Fruit fly (Drosophila melanogaster) S2 (cell line): ENCODE measurements around the gene CG42369.

Experiments used
- CG8478 ChIP-seq: fragments of >200 bp; optimal IDR thresholded peaks from 2 replicates; lab custom pipeline; 2018
- CTCF ChIP-seq, 2 experiments: fragments of >200 bp; optimal IDR thresholded peaks; 2 replicates each; lab custom pipeline; 2018

DNA sequence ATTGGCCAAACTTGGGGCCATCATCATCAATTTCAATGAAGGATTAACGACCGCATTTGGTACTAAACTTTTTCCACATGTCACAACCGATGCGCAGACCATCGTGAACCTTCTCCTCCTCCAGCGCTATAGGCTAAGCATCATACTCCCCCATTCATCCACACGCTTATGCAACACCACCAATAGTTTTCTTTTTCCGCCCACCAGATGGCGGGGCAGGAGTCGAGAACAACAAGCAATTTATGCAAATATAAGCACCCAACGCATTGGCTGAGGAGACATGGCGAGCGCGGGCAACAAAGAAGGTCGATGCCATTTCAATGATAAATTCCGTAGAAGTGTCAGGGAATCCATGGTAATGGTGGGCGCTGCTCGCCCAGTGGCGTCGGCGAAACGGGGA, 5.6 kb downstream of the CG42369 start:
- no peak for TF ChIP-seq CG8478
- TF ChIP-seq CTCF (optimal IDR thresholded peaks at IDR 0.05; lab: Kevin White, UChicago) = peak; percentile 52 to 56
